Fruit fly (Drosophila melanogaster) whole organism, pupa: ENCODE measurements around the gene CycE.

Experiments
- CG10348 ChIP-seq: fragments of 200-800 bp; sonication (Bioruptor generic); IDR thresholded peaks from 2 replicates; pipeline ENCODE4 v1.3.6; 2022; ENCODE audit warnings: missing biosample characterization, missing genetic modification characterization
- CG12605 ChIP-seq: fragments of 200-800 bp; sonication (Bioruptor generic); IDR thresholded peaks from 2 replicates; pipeline ENCODE4 v1.3.6; 2022; ENCODE audit warnings: missing biosample characterization, missing genetic modification characterization
- CG13204 ChIP-seq: fragments of 200-800 bp; sonication (Bioruptor generic); optimal IDR thresholded peaks from 2 replicates; lab custom pipeline; 2018; ENCODE audit warnings: missing biosample characterization, mild to moderate bottlenecking, missing genetic modification characterization, moderate library complexity
- CG14655 ChIP-seq: fragments of 200-800 bp; sonication (Bioruptor generic); optimal IDR thresholded peaks from 3 replicates; lab custom pipeline; 2017; ENCODE audit warnings: mild to moderate bottlenecking, missing biosample characterization, missing genetic modification reagents, missing genetic modification characterization
- CG15710 ChIP-seq: fragments of 200-800 bp; sonication (Bioruptor generic); optimal IDR thresholded peaks from 2 replicates; lab custom pipeline; 2018; ENCODE audit warnings: missing biosample characterization, mild to moderate bottlenecking, missing genetic modification characterization, moderate library complexity
- CG17806 ChIP-seq: fragments of 200-800 bp; sonication (Bioruptor generic); optimal IDR thresholded peaks from 2 replicates; lab custom pipeline; 2018; ENCODE audit warnings: missing biosample characterization, mild to moderate bottlenecking, missing genetic modification characterization, moderate library complexity
- CG32121 ChIP-seq: fragments of 200-800 bp; sonication (Bioruptor generic); IDR thresholded peaks from 2 replicates; pipeline ENCODE4 v1.3.6; 2022; ENCODE audit warnings: missing biosample characterization, missing genetic modification characterization
- CG34367 ChIP-seq: fragments of 200-800 bp; sonication (Bioruptor generic); optimal IDR thresholded peaks from 2 replicates; lab custom pipeline; 2018; ENCODE audit warnings: missing biosample characterization, mild to moderate bottlenecking, missing genetic modification characterization
- CG4496 ChIP-seq: fragments of 200-800 bp; sonication (Bioruptor generic); IDR thresholded peaks from 3 replicates; pipeline ENCODE4 v1.3.6; 2022; ENCODE audit warnings: missing biosample characterization, missing genetic modification characterization
- CG8159 ChIP-seq: fragments of 200-800 bp; sonication (Bioruptor generic); optimal IDR thresholded peaks from 3 replicates; lab custom pipeline; 2018; ENCODE audit warnings: missing biosample characterization, mild to moderate bottlenecking, missing genetic modification characterization, moderate library complexity
- CG8301 ChIP-seq: fragments of 200-800 bp; sonication (Bioruptor generic); optimal IDR thresholded peaks from 2 replicates; lab custom pipeline; 2018; ENCODE audit warnings: missing biosample characterization, mild to moderate bottlenecking, missing genetic modification characterization
- CG9948 ChIP-seq: fragments of 200-800 bp; sonication (Bioruptor generic); optimal IDR thresholded peaks from 2 replicates; lab custom pipeline; 2018; ENCODE audit warnings: missing biosample characterization, mild to moderate bottlenecking, missing genetic modification characterization, moderate library complexity
- D1 ChIP-seq: fragments of 200-800 bp; sonication (Bioruptor generic); optimal IDR thresholded peaks from 2 replicates; lab custom pipeline; 2018; ENCODE audit warnings: missing biosample characterization, mild to moderate bottlenecking, missing genetic modification characterization, moderate library complexity
- EcR ChIP-seq: fragments of 200-800 bp; sonication (Bioruptor generic); optimal IDR thresholded peaks from 3 replicates; lab custom pipeline; 2019; ENCODE audit warnings: missing biosample characterization, missing genetic modification characterization, mild to moderate bottlenecking, moderate library complexity, missing genetic modification reagents
- Ets98B ChIP-seq: fragments of 200-800 bp; sonication (Bioruptor generic); IDR thresholded peaks from 2 replicates; pipeline ENCODE4 v1.3.6; 2022; ENCODE audit warnings: missing biosample characterization, missing genetic modification characterization
- Pif1A ChIP-seq: fragments of 200-800 bp; sonication (Bioruptor generic); optimal IDR thresholded peaks from 3 replicates; lab custom pipeline; 2016; ENCODE audit warnings: missing biosample characterization, missing genetic modification characterization
- Pif1B ChIP-seq: fragments of 200-800 bp; sonication (Bioruptor generic); optimal IDR thresholded peaks from 3 replicates; lab custom pipeline; 2016; ENCODE audit warnings: missing biosample characterization, missing genetic modification characterization
- Snoo ChIP-seq: fragments of 200-800 bp; sonication (Bioruptor generic); optimal IDR thresholded peaks from 3 replicates; lab custom pipeline; 2017; ENCODE audit warnings: missing biosample characterization, mild to moderate bottlenecking, missing genetic modification characterization, inconsistent platforms
- fd96Ca ChIP-seq: fragments of 200-800 bp; sonication (Bioruptor generic); IDR thresholded peaks from 3 replicates; pipeline ENCODE4 v1.3.6; 2022; ENCODE audit warnings: missing biosample characterization, missing genetic modification characterization
- gl ChIP-seq: fragments of 200-800 bp; sonication (Bioruptor generic); optimal IDR thresholded peaks from 2 replicates; lab custom pipeline; 2018; ENCODE audit warnings: missing biosample characterization, mild to moderate bottlenecking, missing genetic modification characterization
- rn ChIP-seq: fragments of 200-800 bp; sonication (Bioruptor generic); IDR thresholded peaks from 2 replicates; pipeline ENCODE4 v1.3.6; 2022; ENCODE audit warnings: missing biosample characterization, missing genetic modification characterization

Gene CycE

DNA sequence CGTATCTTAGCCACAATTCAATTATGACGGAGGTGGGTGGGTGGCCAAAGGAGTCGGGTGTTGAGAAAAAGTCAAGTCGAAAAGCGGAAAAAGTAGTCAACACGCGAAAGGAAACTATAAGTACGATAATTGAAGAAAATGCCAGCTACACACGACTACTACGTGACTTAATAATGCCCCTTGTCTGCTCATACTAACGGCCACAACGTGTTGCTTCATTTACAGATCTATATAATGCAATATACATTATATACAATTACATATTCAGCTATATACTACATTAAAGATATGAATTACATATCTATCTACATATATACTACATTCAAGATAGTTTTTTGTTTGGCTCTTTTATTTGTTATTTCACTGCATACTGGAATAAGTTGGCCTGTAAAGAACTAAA lies 25.1 kb upstream of the CycE start, which contains the start of gene CG31826:
CG31826 (minus strand) TSS at position 101 of the 400 bp plus-strand sequence.
- no peak for TF ChIP-seq D1 (tag; lab: Kevin White, UChicago)
- no peak for TF ChIP-seq CG4496
- TF ChIP-seq CG15710 = no peak
- TF ChIP-seq Pif1A = no peak
- no peak for TF ChIP-seq Snoo (tag; lab: Kevin White, UChicago)
- TF ChIP-seq fd96Ca (GFP tag; lab: Robert Waterston, UW) = no peak
- no peak for TF ChIP-seq CG8301 (tag; lab: Kevin White, UChicago)
- no peak for TF ChIP-seq CG10348 (GFP tag; lab: Robert Waterston, UW)
- TF ChIP-seq gl = no peak
- TF ChIP-seq CG34367 = no peak
- TF ChIP-seq CG14655 (GFP tag; lab: Kevin White, UChicago) = no peak
- TF ChIP-seq, all 21 proteins: peak for 0

DNA sequence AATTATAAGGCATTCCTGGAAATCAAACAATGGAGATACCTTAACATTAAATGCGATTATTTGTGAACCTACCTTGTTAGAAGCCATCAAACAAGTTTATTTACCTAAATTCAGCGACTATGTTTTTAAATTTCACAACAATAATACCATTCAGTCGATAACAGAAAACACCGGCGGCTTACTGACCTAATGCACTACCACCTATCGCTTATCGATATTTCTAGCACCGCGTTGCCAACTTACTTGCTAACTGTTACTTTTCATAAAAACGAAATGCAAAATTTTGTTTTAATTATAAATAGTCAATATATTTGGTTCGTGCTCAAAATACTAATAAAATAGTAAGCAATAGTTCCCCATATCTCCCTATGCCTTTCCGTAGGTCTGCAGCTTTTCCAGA lies 23.0 kb upstream of the CycE start, which contains the start of gene Ku80:
Ku80 (minus strand) TSS at position 182 of the 400 bp plus-strand sequence.
- TF ChIP-seq Snoo (tag; lab: Kevin White, UChicago) (no peak), D1 (tag; lab: Kevin White, UChicago) (peak; percentile 29)
- TF ChIP-seq, all 21 proteins: peak for 1

DNA sequence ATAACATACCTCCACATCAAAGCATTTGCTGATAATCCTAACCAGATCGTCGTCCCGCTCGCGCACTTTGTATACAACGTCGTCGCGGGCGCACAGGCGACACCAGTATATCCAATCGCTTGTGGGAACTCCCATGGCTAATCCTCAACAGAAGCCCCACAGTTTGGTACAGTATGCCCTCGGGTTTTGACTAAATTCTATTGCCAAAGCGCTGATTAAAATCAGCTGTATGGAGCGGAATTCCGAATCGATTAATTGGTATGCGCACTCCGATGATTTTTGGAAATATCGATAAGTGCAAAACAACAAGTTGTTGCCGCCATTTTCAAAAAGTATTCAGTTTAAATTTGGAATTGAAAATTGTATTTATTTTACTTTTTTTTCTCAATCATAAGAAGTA lies 20.1 kb upstream of the CycE start, which contains the start of gene wek:
wek (minus strand) TSS at position 253 of the 400 bp plus-strand sequence.
- TF ChIP-seq Pif1A (no peak), CG32121 (GFP tag; lab: Robert Waterston, UW) (no peak), EcR (GFP tag; lab: Kevin White, UChicago) (no peak), CG17806 (no peak), CG8301 (tag; lab: Kevin White, UChicago) (no peak), Snoo (tag; lab: Kevin White, UChicago) (no peak), CG15710 (no peak), CG12605 (GFP tag; lab: Robert Waterston, UW) (no peak; the same call in none of the 2 replicates), D1 (tag; lab: Kevin White, UChicago) (no peak), CG8159 (tag; lab: Kevin White, UChicago) (no peak), fd96Ca (GFP tag; lab: Robert Waterston, UW) (no peak), gl (no peak), CG4496 (no peak), CG9948 (tag; lab: Kevin White, UChicago) (no peak), CG13204 (GFP tag; lab: Kevin White, UChicago) (no peak), rn (GFP tag; lab: Robert Waterston, UW) (no peak), CG10348 (GFP tag; lab: Robert Waterston, UW) (no peak), Ets98B (GFP tag; lab: Robert Waterston, UW) (no peak)

DNA sequence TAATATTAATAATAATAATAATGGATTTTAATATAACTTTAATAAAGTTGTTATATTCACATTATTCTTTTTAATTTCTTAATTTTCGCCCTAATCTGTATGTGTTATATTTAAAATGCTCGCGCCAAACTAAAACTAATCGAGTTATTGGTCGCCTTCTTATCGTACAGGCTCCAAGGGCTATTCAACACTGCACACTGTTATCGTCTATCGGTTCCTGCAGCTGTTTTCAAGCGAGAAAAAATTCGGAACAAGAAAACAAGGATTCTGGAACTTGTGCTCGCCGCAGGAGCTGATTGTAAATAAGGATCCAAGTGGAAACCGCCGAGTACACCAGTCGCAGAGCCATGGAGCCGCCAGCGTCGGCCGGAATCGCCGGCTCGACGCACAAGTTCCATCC lies 16.1 kb upstream of the CycE start, which contains the start of gene CG3793:
CG3793 (plus strand) TSS at position 192 of the 400 bp plus-strand sequence.
- no peak for TF ChIP-seq fd96Ca (GFP tag; lab: Robert Waterston, UW)
- no peak for TF ChIP-seq Pif1B (GFP tag; lab: Kevin White, UChicago)
- TF ChIP-seq CG14655 (GFP tag; lab: Kevin White, UChicago) = no peak
- TF ChIP-seq CG4496 = no peak
- no peak for TF ChIP-seq CG13204 (GFP tag; lab: Kevin White, UChicago)
- TF ChIP-seq Pif1A = no peak
- TF ChIP-seq CG12605 (GFP tag; lab: Robert Waterston, UW) = no peak
- TF ChIP-seq CG32121 (GFP tag; lab: Robert Waterston, UW) = no peak
- TF ChIP-seq CG9948 (tag; lab: Kevin White, UChicago) = no peak
- no peak for TF ChIP-seq D1 (tag; lab: Kevin White, UChicago)
- no peak for TF ChIP-seq EcR (GFP tag; lab: Kevin White, UChicago)
- TF ChIP-seq gl = no peak
- TF ChIP-seq CG8301 (tag; lab: Kevin White, UChicago) = no peak
- no peak for TF ChIP-seq rn (GFP tag; lab: Robert Waterston, UW)
- TF ChIP-seq CG8159 (tag; lab: Kevin White, UChicago) = no peak
- no peak for TF ChIP-seq Ets98B (GFP tag; lab: Robert Waterston, UW)

DNA sequence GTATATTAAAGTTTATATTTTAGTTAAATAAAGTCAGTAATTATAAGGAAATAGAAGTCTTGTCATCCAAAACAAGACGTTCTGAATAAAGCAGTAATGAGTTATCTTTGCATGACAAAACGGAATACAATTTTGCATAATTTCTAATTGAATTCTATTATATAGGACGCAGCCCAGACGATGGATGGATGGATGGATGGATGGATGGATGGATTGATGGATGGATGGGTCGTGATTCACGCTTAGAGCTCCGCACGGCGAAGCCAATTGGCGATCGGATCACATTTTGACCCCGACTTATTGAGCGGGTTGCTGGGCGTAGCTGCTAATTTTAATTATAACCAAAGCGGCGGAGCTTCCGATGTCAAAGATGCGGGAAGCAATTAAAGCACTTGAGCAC lies 15.5 kb upstream of the CycE start:
- no peak for TF ChIP-seq CG12605 (GFP tag; lab: Robert Waterston, UW)
- TF ChIP-seq CG17806 = no peak
- no peak for TF ChIP-seq CG15710
- TF ChIP-seq CG34367 = no peak
- no peak for TF ChIP-seq EcR (GFP tag; lab: Kevin White, UChicago)

DNA sequence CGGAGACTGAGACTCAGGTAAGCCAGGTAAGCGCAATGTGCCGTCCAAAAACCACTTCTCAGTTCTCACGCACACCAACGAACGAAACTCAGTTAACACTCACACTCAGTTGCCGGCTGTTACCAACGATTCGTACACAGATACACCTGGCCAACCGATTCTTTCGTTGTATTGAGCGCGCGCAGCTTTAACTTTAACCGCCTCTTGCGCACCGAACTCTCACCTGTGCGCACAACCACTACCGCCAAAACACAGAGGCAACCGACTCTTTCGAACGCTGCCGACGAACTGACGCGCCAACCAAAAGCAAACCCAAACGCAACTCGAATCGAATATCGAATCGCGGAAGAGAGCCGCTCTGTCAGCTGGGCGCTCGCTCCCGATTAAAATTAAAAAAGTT lies 14.5 kb upstream of the CycE start, which contains the start of gene Gli:
Gli (minus strand) TSS at position 293 of the 400 bp plus-strand sequence.
- TF ChIP-seq CG12605 (GFP tag; lab: Robert Waterston, UW) (peak; percentile 36; the same call in 1 of the 2 replicates), CG10348 (GFP tag; lab: Robert Waterston, UW) (no peak), Pif1B (GFP tag; lab: Kevin White, UChicago) (no peak), CG9948 (tag; lab: Kevin White, UChicago) (no peak), EcR (GFP tag; lab: Kevin White, UChicago) (peak; percentile 81), Ets98B (GFP tag; lab: Robert Waterston, UW) (peak; percentile 69), CG8159 (tag; lab: Kevin White, UChicago) (no peak), Snoo (tag; lab: Kevin White, UChicago) (no peak), fd96Ca (GFP tag; lab: Robert Waterston, UW) (peak; percentile 6; the same call in 1 of the 3 replicates), rn (GFP tag; lab: Robert Waterston, UW) (no peak), gl (peak; percentile 31), CG34367 (no peak), CG4496 (peak; percentile 51), CG15710 (no peak), CG13204 (GFP tag; lab: Kevin White, UChicago) (no peak), CG8301 (tag; lab: Kevin White, UChicago) (no peak), CG32121 (GFP tag; lab: Robert Waterston, UW) (peak; percentile 34; the same call in 1 of the 2 replicates), D1 (tag; lab: Kevin White, UChicago) (peak; percentile 6), Pif1A (no peak), CG14655 (GFP tag; lab: Kevin White, UChicago) (no peak), CG17806 (no peak)
- TF ChIP-seq, all 21 proteins: peak for 8
